Fruit fly (Drosophila melanogaster): ENCODE data around the gene Mst27D.
A peak's percentile ranks its signal among the peaks of the same experiment; 100 is the strongest.

Gene Mst27D

dm6 chr2L:7063721-7064179 lies 3.1 kb upstream of the Mst27D start, which contains the start of gene Sem1 (continued):
- TF ChIP-seq prd (optimal IDR thresholded peaks at IDR 0.05): no peak
- 0 out of 3 replicates have a peak, but pooled peaks have one; percentile 14 for TF ChIP-seq prd (GFP tag; IDR thresholded peaks at IDR 0.05)
- no peak for TF ChIP-seq fd102C (GFP tag; optimal IDR thresholded peaks at IDR 0.05)
- no peak for TF ChIP-seq fd3F (GFP tag; optimal IDR thresholded peaks at IDR 0.05)
- TF ChIP-seq tx (GFP tag; optimal IDR thresholded peaks at IDR 0.05): no peak
- no peak for TF ChIP-seq Adf1 (GFP tag; IDR thresholded peaks at IDR 0.05)
- TF ChIP-seq pzg (GFP tag; optimal IDR thresholded peaks at IDR 0.05): peak; percentile 55
- TF ChIP-seq CG30431 (GFP tag; optimal IDR thresholded peaks at IDR 0.05): no peak
- TF ChIP-seq jing (GFP tag; optimal IDR thresholded peaks at IDR 0.05): no peak
- no peak for TF ChIP-seq Lim3 (GFP tag; IDR thresholded peaks at IDR 0.05)
- no peak for TF ChIP-seq CG3163 (GFP tag; optimal IDR thresholded peaks at IDR 0.05)
- TF ChIP-seq lola (GFP tag; optimal IDR thresholded peaks at IDR 0.05): no peak
- no peak for TF ChIP-seq Dbx (GFP tag; IDR thresholded peaks at IDR 0.05)
- TF ChIP-seq klu (GFP tag; IDR thresholded peaks at IDR 0.05): no peak
- no peak for TF ChIP-seq CG5953 (GFP tag; IDR thresholded peaks at IDR 0.05)
- no peak for TF ChIP-seq CG17186 (GFP tag; optimal IDR thresholded peaks at IDR 0.05)
- no peak for TF ChIP-seq dpn (GFP tag; optimal IDR thresholded peaks at IDR 0.05)
- TF ChIP-seq repo (GFP tag; optimal IDR thresholded peaks at IDR 0.05): no peak
- no peak for TF ChIP-seq hbn (GFP tag; IDR thresholded peaks at IDR 0.05; ENCODE audit: partially characterized antibody)
- no peak for TF ChIP-seq CG32532 (GFP tag; IDR thresholded peaks at IDR 0.05)
- TF ChIP-seq Nf-YB (GFP tag; optimal IDR thresholded peaks at IDR 0.05): no peak
- TF ChIP-seq CG4730 (GFP tag; IDR thresholded peaks at IDR 0.05): no peak
- TF ChIP-seq her (GFP tag; optimal IDR thresholded peaks at IDR 0.05): no peak
- no peak for TF ChIP-seq Mes4 (GFP tag; optimal IDR thresholded peaks at IDR 0.05)
- TF ChIP-seq CG6689 (GFP tag; IDR thresholded peaks at IDR 0.05): no peak
- no peak for TF ChIP-seq CG16813 (GFP tag; IDR thresholded peaks at IDR 0.05; ENCODE audit: partially characterized antibody)
- no peak for TF ChIP-seq Hr78 (GFP tag; optimal IDR thresholded peaks at IDR 0.05)
- TF ChIP-seq tll (GFP tag; optimal IDR thresholded peaks at IDR 0.05): no peak
- TF ChIP-seq row (GFP tag; IDR thresholded peaks at IDR 0.05): peak; percentile 75
- TF ChIP-seq CG18476 (GFP tag; optimal IDR thresholded peaks at IDR 0.05): no peak
- no peak for TF ChIP-seq Meics (GFP tag; optimal IDR thresholded peaks at IDR 0.05)
- TF ChIP-seq maf-S (GFP tag; optimal IDR thresholded peaks at IDR 0.05): no peak
- TF ChIP-seq MBD-R2 (GFP tag; IDR thresholded peaks at IDR 0.05): peak; percentile 39; the same call in 1 of the 2 replicates
- TF ChIP-seq bsh (GFP tag; optimal IDR thresholded peaks at IDR 0.05): no peak
- TF ChIP-seq CG12155 (GFP tag; optimal IDR thresholded peaks at IDR 0.05): no peak
- TF ChIP-seq dmrt99B (tag; optimal IDR thresholded peaks at IDR 0.05): no peak
- no peak for TF ChIP-seq CG1832 (GFP tag; optimal IDR thresholded peaks at IDR 0.05)
- no peak for TF ChIP-seq luna (GFP tag; optimal IDR thresholded peaks at IDR 0.05)
- TF ChIP-seq CG12659 (GFP tag; optimal IDR thresholded peaks at IDR 0.05): no peak
- no peak for TF ChIP-seq twi (tag; optimal IDR thresholded peaks at IDR 0.05)
- TF ChIP-seq CG9215 (GFP tag; IDR thresholded peaks at IDR 0.05): no peak
- TF ChIP-seq CG2712 (tag; optimal IDR thresholded peaks at IDR 0.05): peak; percentile 17
- no peak for TF ChIP-seq sug (tag; optimal IDR thresholded peaks at IDR 0.05)
- TF ChIP-seq PHDP (tag; optimal IDR thresholded peaks at IDR 0.05): no peak
- no peak for TF ChIP-seq CG15601 (tag; optimal IDR thresholded peaks at IDR 0.05)
- no peak for TF ChIP-seq CG10565 (GFP tag; optimal IDR thresholded peaks at IDR 0.05)
- TF ChIP-seq Neu2 (GFP tag; optimal IDR thresholded peaks at IDR 0.05; ENCODE audit: borderline replicate concordance): no peak
- TF ChIP-seq CG18262 (tag; optimal IDR thresholded peaks at IDR 0.05): peak; percentile 4
- TF ChIP-seq psq (GFP tag; optimal IDR thresholded peaks at IDR 0.05): no peak
- TF ChIP-seq CG3726 (GFP tag; IDR thresholded peaks at IDR 0.05): no peak
- peak; percentile 5 for TF ChIP-seq phol (tag; optimal IDR thresholded peaks at IDR 0.05)

Data from whole organism, embryonic.